Worm (Caenorhabditis elegans) whole organism, L4 larva: ENCODE data around the gene mpst-4.

Experiments used
- F26F4.8 ChIP-seq: fragments of 200-800 bp; sonication (Bioruptor generic); conservative IDR thresholded peaks from 2 replicates; pipeline ENCODE4 v1.3.6; 2022; ENCODE audit warnings: missing genetic modification characterization, missing compliant biosample characterization
- F37D6.2 ChIP-seq: sonication (generic microtip); optimal IDR thresholded peaks from 2 replicates; lab custom pipeline; 2016; ENCODE audit warnings: mild to moderate bottlenecking, missing genetic modification characterization, missing compliant biosample characterization
- F44E2.7 ChIP-seq: fragments of 200-800 bp; sonication (Bioruptor generic); IDR thresholded peaks from 2 replicates; pipeline ENCODE4 v2.1.2; 2022; ENCODE audit warnings: missing genetic modification characterization, missing compliant biosample characterization
- T20F7.1 ChIP-seq: fragments of 200-800 bp; sonication (Bioruptor generic); optimal IDR thresholded peaks from 2 replicates; lab custom pipeline; 2018; ENCODE audit warnings: mild to moderate bottlenecking, missing genetic modification characterization, missing compliant biosample characterization
- T26A8.4 ChIP-seq: fragments of 200-800 bp; sonication (Bioruptor generic); IDR thresholded peaks from 2 replicates; pipeline ENCODE4 v1.3.6; 2022; ENCODE audit warnings: missing genetic modification characterization, missing compliant biosample characterization
- Y75B8A.6 ChIP-seq: fragments of 200-800 bp; sonication (Bioruptor generic); IDR thresholded peaks from 2 replicates; pipeline ENCODE4 v1.3.6; 2022; ENCODE audit warnings: missing genetic modification reagents, missing genetic modification characterization, missing compliant biosample characterization
- ZK337.2 ChIP-seq: fragments of 200-800 bp; sonication (Bioruptor generic); IDR thresholded peaks from 2 replicates; pipeline ENCODE4 v1.3.6; 2022; ENCODE audit warnings: missing genetic modification reagents, missing genetic modification characterization, missing compliant biosample characterization
- ZK546.5 ChIP-seq, 2 experiments: sonication (generic microtip); optimal IDR thresholded peaks; 2 replicates each; lab custom pipeline; 2017; ENCODE audit warnings: missing biosample characterization in 2 of 2, missing genetic modification characterization in 2 of 2
- aly-2 ChIP-seq: sonication (generic microtip); optimal IDR thresholded peaks from 2 replicates; lab custom pipeline; 2018; ENCODE audit warnings: missing biosample characterization, missing genetic modification characterization
- attf-4 ChIP-seq: sonication (generic microtip); optimal IDR thresholded peaks from 3 replicates; lab custom pipeline; 2017; ENCODE audit warnings: missing biosample characterization, missing genetic modification characterization
- ceh-28 ChIP-seq: fragments of 150-350 bp; optimal IDR thresholded peaks from 2 replicates; lab custom pipeline; 2014; ENCODE audit warnings: missing biosample characterization, missing genetic modification reagents, missing genetic modification characterization
- ceh-62 ChIP-seq: sonication (generic microtip); optimal IDR thresholded peaks from 2 replicates; lab custom pipeline; 2017; ENCODE audit warnings: missing biosample characterization, missing genetic modification characterization
- ceh-82 ChIP-seq: sonication (generic microtip); optimal IDR thresholded peaks from 2 replicates; lab custom pipeline; 2017; ENCODE audit warnings: missing biosample characterization, missing genetic modification characterization
- ctbp-1 ChIP-seq: fragments of 200-800 bp; sonication (Bioruptor generic); IDR thresholded peaks from 2 replicates; pipeline ENCODE4 v1.3.6; 2022; ENCODE audit warnings: missing genetic modification reagents, missing genetic modification characterization, missing compliant biosample characterization
- daf-16 ChIP-seq, 3 experiments: sonication (generic microtip); optimal IDR thresholded peaks; 2 replicates each; lab custom pipeline; 2016 to 2017; ENCODE audit warnings: missing genetic modification characterization in 3 of 3, missing genetic modification reagents in 3 of 3, mild to moderate bottlenecking in 2 of 3, missing compliant biosample characterization in 2 of 3, missing biosample characterization in 1 of 3, moderate library complexity in 1 of 3
- daf-8 ChIP-seq: fragments of 200-800 bp; sonication (Bioruptor generic); IDR thresholded peaks from 2 replicates; pipeline ENCODE4 v1.3.6; 2022; ENCODE audit warnings: missing genetic modification characterization, missing compliant biosample characterization
- dmd-6 ChIP-seq: fragments of 200-800 bp; sonication (Bioruptor generic); IDR thresholded peaks from 2 replicates; pipeline ENCODE4 v1.3.6; 2022; ENCODE audit warnings: missing genetic modification reagents, missing genetic modification characterization, missing compliant biosample characterization
- egl-27 ChIP-seq: sonication (generic microtip); optimal IDR thresholded peaks from 3 replicates; lab custom pipeline; 2017; ENCODE audit warnings: missing biosample characterization, missing genetic modification reagents, missing genetic modification characterization
- fkh-10 ChIP-seq: fragments of 150-350 bp; optimal IDR thresholded peaks from 2 replicates; lab custom pipeline; 2014; ENCODE audit warnings: missing biosample characterization, missing genetic modification reagents, missing genetic modification characterization
- hlh-11 ChIP-seq: fragments of 200-800 bp; sonication (Bioruptor generic); optimal IDR thresholded peaks from 2 replicates; lab custom pipeline; 2018; ENCODE audit warnings: mild to moderate bottlenecking, missing genetic modification characterization, missing compliant biosample characterization
- hlh-30 ChIP-seq: sonication (generic microtip); optimal IDR thresholded peaks from 2 replicates; lab custom pipeline; 2017; ENCODE audit warnings: antibody characterized with exemption, mild to moderate bottlenecking, missing genetic modification characterization, missing compliant biosample characterization; ENCODE audit not compliant: insufficient read depth
- hmg-1.1 ChIP-seq: fragments of 200-800 bp; sonication (Bioruptor generic); IDR thresholded peaks from 2 replicates; pipeline ENCODE4 v1.3.6; 2022; ENCODE audit warnings: missing genetic modification reagents, missing genetic modification characterization, missing compliant biosample characterization
- lim-7 ChIP-seq: fragments of 200-800 bp; sonication (Bioruptor generic); IDR thresholded peaks from 2 replicates; pipeline ENCODE4 v1.3.6; 2022; ENCODE audit warnings: missing genetic modification characterization, missing compliant biosample characterization
- lin-1 ChIP-seq: fragments of 200-800 bp; sonication (Bioruptor generic); IDR thresholded peaks from 2 replicates; pipeline ENCODE4 v1.3.6; 2022; ENCODE audit warnings: missing genetic modification reagents, missing genetic modification characterization, missing compliant biosample characterization
- lin-15B ChIP-seq: fragments of 150-350 bp; sonication (generic microtip); optimal IDR thresholded peaks from 3 replicates; lab custom pipeline; 2014; ENCODE audit warnings: missing biosample characterization, missing genetic modification characterization
- lsy-2 ChIP-seq, 2 experiments: fragments of 150-350 bp in 1 of 2; sonication (generic microtip) in 1 of 2; optimal IDR thresholded peaks; 2 replicates each; lab custom pipeline; 2014 to 2017; ENCODE audit warnings: missing biosample characterization in 2 of 2, missing genetic modification characterization in 2 of 2
- madf-9 ChIP-seq: fragments of 200-800 bp; sonication (Bioruptor generic); conservative IDR thresholded peaks from 2 replicates; pipeline ENCODE4 v1.3.6; 2022; ENCODE audit warnings: missing genetic modification reagents, missing genetic modification characterization, missing compliant biosample characterization
- mdl-1 ChIP-seq, 2 experiments: fragments of 150-350 bp in 1 of 2; sonication (generic microtip) in 1 of 2; optimal IDR thresholded peaks; 2 replicates each; lab custom pipeline; 2014 to 2017; ENCODE audit warnings: missing biosample characterization in 2 of 2, missing genetic modification characterization in 2 of 2
- mep-1 ChIP-seq: fragments of 150-350 bp; sonication (generic microtip); optimal IDR thresholded peaks from 3 replicates; lab custom pipeline; 2014; ENCODE audit warnings: missing biosample characterization, missing genetic modification characterization
- mes-2 ChIP-seq: sonication (generic microtip); optimal IDR thresholded peaks from 2 replicates; lab custom pipeline; 2016; ENCODE audit warnings: missing genotype, mild to moderate bottlenecking, missing genetic modification characterization, missing compliant biosample characterization; ENCODE audit not compliant: poor library complexity, severe bottlenecking
- mxl-2 ChIP-seq: fragments of 200-800 bp; sonication (Bioruptor generic); conservative IDR thresholded peaks from 2 replicates; pipeline ENCODE4 v1.3.6; 2022; ENCODE audit warnings: missing genetic modification reagents, missing genetic modification characterization, missing compliant biosample characterization
- mxl-3 ChIP-seq: fragments of 200-800 bp; sonication (Bioruptor generic); optimal IDR thresholded peaks from 2 replicates; lab custom pipeline; 2018; ENCODE audit warnings: mild to moderate bottlenecking, missing genetic modification characterization, missing compliant biosample characterization
- nhr-28 ChIP-seq: fragments of 150-350 bp; optimal IDR thresholded peaks from 2 replicates; lab custom pipeline; 2014; ENCODE audit warnings: missing biosample characterization, missing genetic modification characterization
- nhr-42 ChIP-seq: fragments of 200-800 bp; sonication (Bioruptor generic); IDR thresholded peaks from 2 replicates; pipeline ENCODE4 v1.3.6; 2022; ENCODE audit warnings: missing genetic modification characterization, missing compliant biosample characterization
- nhr-6 ChIP-seq: fragments of 150-350 bp; optimal IDR thresholded peaks from 2 replicates; lab custom pipeline; 2014; ENCODE audit warnings: missing biosample characterization, missing genetic modification characterization
- nhr-76 ChIP-seq: fragments of 150-350 bp; optimal IDR thresholded peaks from 2 replicates; lab custom pipeline; 2014; ENCODE audit warnings: missing biosample characterization, missing genetic modification characterization
- nhr-77 ChIP-seq: fragments of 150-350 bp; optimal IDR thresholded peaks from 2 replicates; lab custom pipeline; 2014; ENCODE audit warnings: missing biosample characterization, missing genetic modification characterization
- pha-4 ChIP-seq, 2 experiments: fragments of 150-350 bp in 1 of 2; fragments of 200-800 bp in 1 of 2; sonication (Bioruptor generic) in 1 of 2; IDR thresholded peaks in 1 of 2; optimal IDR thresholded peaks in 1 of 2; 2 replicates each; pipeline versions ENCODE4 v1.3.6 to Lab custom; 2014 to 2022; ENCODE audit warnings: missing genetic modification characterization in 2 of 2, missing genetic modification reagents in 2 of 2, missing biosample characterization in 1 of 2, missing compliant biosample characterization in 1 of 2
- pqm-1 ChIP-seq: sonication (generic microtip); optimal IDR thresholded peaks from 2 replicates; lab custom pipeline; 2017; ENCODE audit warnings: missing biosample characterization, missing genetic modification characterization
- saeg-2 ChIP-seq: fragments of 200-800 bp; sonication (Bioruptor generic); IDR thresholded peaks from 2 replicates; pipeline ENCODE4 v1.3.6; 2022; ENCODE audit warnings: missing genetic modification reagents, missing genetic modification characterization, missing compliant biosample characterization
- snpc-1.2 ChIP-seq: fragments of 200-800 bp; sonication (Bioruptor generic); IDR thresholded peaks from 2 replicates; pipeline ENCODE4 v1.3.6; 2022; ENCODE audit warnings: missing genetic modification reagents, missing genetic modification characterization, missing compliant biosample characterization
- spr-3 ChIP-seq: fragments of 200-800 bp; sonication (Bioruptor generic); optimal IDR thresholded peaks from 2 replicates; lab custom pipeline; 2018; ENCODE audit warnings: mild to moderate bottlenecking, missing genetic modification characterization, missing compliant biosample characterization
- tag-97 ChIP-seq: fragments of 200-800 bp; sonication (Bioruptor generic); IDR thresholded peaks from 2 replicates; pipeline ENCODE4 v1.3.6; 2022; ENCODE audit warnings: missing genetic modification characterization, missing compliant biosample characterization
- tra-1 ChIP-seq: fragments of 200-800 bp; sonication (Bioruptor generic); IDR thresholded peaks from 2 replicates; pipeline ENCODE4 v1.3.6; 2022; ENCODE audit warnings: missing genetic modification reagents, missing genetic modification characterization, missing compliant biosample characterization
- unc-130 ChIP-seq: sonication (generic microtip); optimal IDR thresholded peaks from 2 replicates; lab custom pipeline; 2016; ENCODE audit warnings: missing genetic modification reagents, missing genetic modification characterization, missing compliant biosample characterization
- unc-39 ChIP-seq: sonication (generic microtip); optimal IDR thresholded peaks from 2 replicates; lab custom pipeline; 2017; ENCODE audit warnings: missing biosample characterization, missing genetic modification characterization
- unc-62 ChIP-seq, 3 experiments: fragments of 150-350 bp in 1 of 3; sonication (generic microtip); optimal IDR thresholded peaks in 2 of 3; peaks in 1 of 3; 1 replicate in 1 of 3; 2 replicates in 2 of 3; lab custom pipeline; 2014 to 2017; ENCODE audit warnings: missing biosample characterization in 3 of 3, missing genetic modification characterization in 3 of 3, missing genetic modification reagents in 3 of 3, missing genotype in 1 of 3
- zag-1 ChIP-seq: fragments of 150-350 bp; optimal IDR thresholded peaks from 2 replicates; lab custom pipeline; 2014; ENCODE audit warnings: missing biosample characterization, missing genetic modification characterization
- zfp-2 ChIP-seq: sonication (generic microtip); optimal IDR thresholded peaks from 2 replicates; lab custom pipeline; 2016; ENCODE audit warnings: mild to moderate bottlenecking, missing genetic modification characterization, missing compliant biosample characterization
- zip-2 ChIP-seq: fragments of 150-350 bp; optimal IDR thresholded peaks from 2 replicates; lab custom pipeline; 2014; ENCODE audit warnings: missing biosample characterization, missing genetic modification characterization
- ztf-11 ChIP-seq: fragments of 150-350 bp; optimal IDR thresholded peaks from 2 replicates; lab custom pipeline; 2014; ENCODE audit warnings: missing biosample characterization, missing genetic modification characterization

Gene mpst-4

DNA sequence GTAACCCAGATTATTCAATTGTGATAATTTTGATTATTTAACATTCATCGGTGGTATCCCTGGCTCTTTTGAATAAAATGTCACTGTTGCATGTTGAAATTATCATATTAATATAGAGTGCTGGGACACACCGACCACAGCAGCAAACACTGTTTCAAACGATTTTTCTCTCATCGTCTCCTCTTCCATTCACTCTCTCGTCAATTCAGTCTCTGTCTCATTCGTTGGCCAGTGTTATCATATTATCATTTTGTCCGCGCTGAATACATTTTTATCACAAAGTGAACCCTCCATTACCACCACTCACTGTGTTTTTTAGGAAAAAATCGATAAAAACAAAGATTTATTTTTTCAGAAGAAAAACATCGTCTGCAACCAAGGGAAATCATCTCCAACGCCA, 6.2 kb downstream of the mpst-4 start:
- TF ChIP-seq aly-2 (no peak), F26F4.8 (GFP tag; lab: Robert Waterston, UW) (no peak), T20F7.1 (GFP tag; lab: Kevin White, UChicago) (no peak), Y75B8A.6 (no peak), attf-4 (tag; lab: Kevin White, UChicago) (no peak), zip-2 (tag; lab: Kevin White, UChicago) (no peak), fkh-10 (GFP tag; lab: Kevin White, UChicago) (no peak), ceh-82 (tag; lab: Kevin White, UChicago) (no peak), hmg-1.1 (GFP tag; lab: Robert Waterston, UW) (no peak), mxl-2 (GFP tag; lab: Robert Waterston, UW) (no peak), mep-1 (tag; lab: Kevin White, UChicago) (no peak), tag-97 (GFP tag; lab: Robert Waterston, UW) (no peak), mes-2 (peak; percentile 48), mxl-3 (GFP tag; lab: Kevin White, UChicago) (peak; percentile 61), unc-39 (tag; lab: Kevin White, UChicago) (no peak), F44E2.7 (no peak), ctbp-1 (GFP tag; lab: Robert Waterston, UW) (no peak), pha-4 (GFP tag; IDR thresholded peaks at IDR 0.05; lab: Robert Waterston, UW) (no peak), pha-4 (tag; optimal IDR thresholded peaks at IDR 0.05; lab: Kevin White, UChicago) (peak; percentile 47), spr-3 (GFP tag; lab: Kevin White, UChicago) (no peak), snpc-1.2 (GFP tag; lab: Robert Waterston, UW) (no peak), saeg-2 (GFP tag; lab: Robert Waterston, UW) (no peak), zfp-2 (tag; lab: Kevin White, UChicago) (no peak), nhr-42 (no peak), hlh-11 (tag; lab: Kevin White, UChicago) (peak; percentile 67), ZK337.2 (GFP tag; lab: Robert Waterston, UW) (no peak), lin-1 (no peak), pqm-1 (tag; lab: Kevin White, UChicago) (peak; percentile 83), hlh-30 (peak; percentile 36), zag-1 (tag; lab: Kevin White, UChicago) (no peak), dmd-6 (GFP tag; lab: Robert Waterston, UW) (peak; percentile 52; the same call in 1 of the 2 replicates), unc-62 (GFP tag; optimal IDR thresholded peaks at IDR 0.05 in 1 of 2; lab: Kevin White, UChicago) (peak in 1 of 2 experiments; percentile 20), unc-62 (tag; optimal IDR thresholded peaks at IDR 0.05; lab: Kevin White, UChicago) (no peak), nhr-76 (tag; lab: Kevin White, UChicago) (no peak), daf-16 (GFP tag; optimal IDR thresholded peaks at IDR 0.05; lab: Kevin White, UChicago) (no peak), daf-16 (tag; optimal IDR thresholded peaks at IDR 0.05; lab: Kevin White, UChicago) (peak; percentile 81), unc-130 (GFP tag; lab: Kevin White, UChicago) (no peak), lsy-2 (tag; optimal IDR thresholded peaks at IDR 0.05; lab: Kevin White, UChicago) (peak in 1 of 2 experiments; percentile 27), tra-1 (GFP tag; lab: Robert Waterston, UW) (no peak), F37D6.2 (tag; lab: Kevin White, UChicago) (no peak), nhr-6 (tag; lab: Kevin White, UChicago) (no peak), egl-27 (tag; lab: Kevin White, UChicago) (no peak), mdl-1 (tag; optimal IDR thresholded peaks at IDR 0.05; lab: Kevin White, UChicago) (peak in 1 of 2 experiments; percentile 1), daf-8 (GFP tag; lab: Robert Waterston, UW) (no peak), ceh-28 (peak; percentile 5), nhr-28 (tag; lab: Kevin White, UChicago) (peak; percentile 78), ZK546.5 (tag; optimal IDR thresholded peaks at IDR 0.05; lab: Kevin White, UChicago) (no peak), madf-9 (no peak), ceh-62 (tag; lab: Kevin White, UChicago) (no peak), lim-7 (GFP tag; lab: Robert Waterston, UW) (no peak), ztf-11 (tag; lab: Kevin White, UChicago) (no peak), lin-15B (tag; lab: Kevin White, UChicago) (no peak), T26A8.4 (GFP tag; lab: Robert Waterston, UW) (no peak), nhr-77 (tag; lab: Kevin White, UChicago) (peak; percentile 23)
